Fruit fly (Drosophila melanogaster) whole organism, embryonic: Measurements from ENCODE around the gene CG43707.
A peak's percentile ranks its signal among the peaks of the same experiment; 100 is the strongest.

ENCODE experiments used
- Atf6 ChIP-seq: fragments of 200-800 bp; sonication (Bioruptor generic); IDR thresholded peaks from 2 replicates; pipeline ENCODE4 v1.3.6; 2022; ENCODE audit warnings: missing biosample characterization, missing genetic modification characterization
- CG10565 ChIP-seq: fragments of 200-800 bp; sonication (Bioruptor generic); optimal IDR thresholded peaks from 3 replicates; lab custom pipeline; 2016; ENCODE audit warnings: missing biosample characterization, mild to moderate bottlenecking, missing genetic modification characterization
- CG10654 ChIP-seq: fragments of 200-800 bp; sonication (Bioruptor generic); optimal IDR thresholded peaks from 2 replicates; lab custom pipeline; 2016; ENCODE audit warnings: missing biosample characterization, missing genetic modification characterization
- CG10979 ChIP-seq: fragments of 200-800 bp; sonication (Bioruptor generic); optimal IDR thresholded peaks from 2 replicates; lab custom pipeline; 2018; ENCODE audit warnings: missing biosample characterization, mild to moderate bottlenecking, missing genetic modification characterization, moderate library complexity
- CG11504 ChIP-seq: fragments of 200-800 bp; sonication (Bioruptor generic); optimal IDR thresholded peaks from 3 replicates; lab custom pipeline; 2019; ENCODE audit warnings: missing biosample characterization, mild to moderate bottlenecking, missing genetic modification characterization, moderate library complexity
- CG11560 ChIP-seq: fragments of 200-800 bp; sonication (Bioruptor generic); IDR thresholded peaks from 3 replicates; pipeline ENCODE4 v1.3.6; 2022; ENCODE audit warnings: missing biosample characterization, missing genetic modification characterization
- CG12219 ChIP-seq: fragments of 200-800 bp; sonication (Bioruptor generic); optimal IDR thresholded peaks from 3 replicates; lab custom pipeline; 2018; ENCODE audit warnings: missing biosample characterization, mild to moderate bottlenecking, missing genetic modification characterization
- CG12299 ChIP-seq: fragments of 200-800 bp; sonication (Bioruptor generic); optimal IDR thresholded peaks from 2 replicates; lab custom pipeline; 2018; ENCODE audit warnings: missing biosample characterization, mild to moderate bottlenecking, missing genetic modification characterization
- CG14050 ChIP-seq: fragments of 200-800 bp; sonication (Bioruptor generic); IDR thresholded peaks from 3 replicates; pipeline ENCODE4 v1.3.6; 2022; ENCODE audit warnings: missing biosample characterization, missing genetic modification characterization
- CG15269 ChIP-seq: fragments of 200-800 bp; sonication (Bioruptor generic); optimal IDR thresholded peaks from 2 replicates; lab custom pipeline; 2018; ENCODE audit warnings: missing biosample characterization, mild to moderate bottlenecking, missing genetic modification characterization, moderate library complexity
- CG15514 ChIP-seq: fragments of 200-800 bp; sonication (Bioruptor generic); optimal IDR thresholded peaks from 3 replicates; lab custom pipeline; 2017; ENCODE audit warnings: missing biosample characterization, missing genetic modification characterization, mild to moderate bottlenecking, moderate library complexity, missing genetic modification reagents
- CG17359 ChIP-seq: fragments of 200-800 bp; sonication (Bioruptor generic); optimal IDR thresholded peaks from 3 replicates; lab custom pipeline; 2018; ENCODE audit warnings: missing biosample characterization, mild to moderate bottlenecking, missing genetic modification characterization, moderate library complexity
- CG17802 ChIP-seq: fragments of 200-800 bp; sonication (Bioruptor generic); optimal IDR thresholded peaks from 2 replicates; lab custom pipeline; 2018; ENCODE audit warnings: missing biosample characterization, mild to moderate bottlenecking, missing genetic modification characterization, moderate library complexity
- CG31224 ChIP-seq: fragments of 200-800 bp; sonication (Bioruptor generic); IDR thresholded peaks from 2 replicates; pipeline ENCODE4 v1.3.6; 2022; ENCODE audit warnings: missing biosample characterization, missing genetic modification characterization
- CG4328 ChIP-seq: fragments of 200-800 bp; sonication (Bioruptor generic); optimal IDR thresholded peaks from 3 replicates; lab custom pipeline; 2017; ENCODE audit warnings: missing biosample characterization, missing genetic modification reagents, missing genetic modification characterization
- CG4707 ChIP-seq: fragments of 200-800 bp; sonication (Bioruptor generic); optimal IDR thresholded peaks from 2 replicates; lab custom pipeline; 2018; ENCODE audit warnings: missing biosample characterization, mild to moderate bottlenecking, missing genetic modification characterization, moderate library complexity
- CG6689 ChIP-seq: fragments of 200-800 bp; sonication (Bioruptor generic); IDR thresholded peaks from 2 replicates; pipeline ENCODE4 v1.3.6; 2022; ENCODE audit warnings: missing biosample characterization, missing genetic modification characterization
- Deaf1 ChIP-seq: fragments of 200-800 bp; optimal IDR thresholded peaks from 3 replicates; lab custom pipeline; 2019; ENCODE audit warnings: missing biosample characterization, mild to moderate bottlenecking, missing genetic modification characterization, moderate library complexity
- E2f2 ChIP-seq: fragments of 200-800 bp; sonication (Bioruptor generic); IDR thresholded peaks from 2 replicates; pipeline ENCODE4 v1.3.6; 2022; ENCODE audit warnings: missing biosample characterization, missing genetic modification characterization
- ERR ChIP-seq: fragments of 200-800 bp; sonication (Bioruptor generic); optimal IDR thresholded peaks from 2 replicates; lab custom pipeline; 2016; ENCODE audit warnings: missing biosample characterization, missing genetic modification characterization
- Eip74EF ChIP-seq, 2 experiments: fragments of 200-800 bp in 1 of 2; fragments of >200 bp in 1 of 2; sonication (Bioruptor generic) in 1 of 2; optimal IDR thresholded peaks; 2 replicates each; lab custom pipeline; 2017 to 2019; ENCODE audit warnings: missing biosample characterization in 2 of 2, missing genetic modification characterization in 2 of 2, mild to moderate bottlenecking in 1 of 2, moderate library complexity in 1 of 2
- HmgD ChIP-seq: fragments of 200-800 bp; sonication (Bioruptor generic); optimal IDR thresholded peaks from 3 replicates; lab custom pipeline; 2016; ENCODE audit warnings: missing biosample characterization, missing genetic modification characterization
- HmgZ ChIP-seq: fragments of 200-800 bp; sonication (Bioruptor generic); optimal IDR thresholded peaks from 2 replicates; lab custom pipeline; 2018; ENCODE audit warnings: missing biosample characterization, mild to moderate bottlenecking, missing genetic modification characterization
- Lim3 ChIP-seq: fragments of 200-800 bp; sonication (Bioruptor generic); IDR thresholded peaks from 2 replicates; pipeline ENCODE4 v1.3.6; 2022; ENCODE audit warnings: missing biosample characterization, missing genetic modification characterization
- Lpt ChIP-seq: fragments of >200 bp; optimal IDR thresholded peaks from 2 replicates; lab custom pipeline; 2018; ENCODE audit warnings: missing biosample characterization, missing genetic modification characterization
- Myb ChIP-seq: fragments of 200-800 bp; sonication (Bioruptor generic); optimal IDR thresholded peaks from 2 replicates; lab custom pipeline; 2016; ENCODE audit warnings: missing biosample characterization, missing genetic modification characterization
- NK7.1 ChIP-seq: fragments of 200-800 bp; sonication (Bioruptor generic); optimal IDR thresholded peaks from 3 replicates; lab custom pipeline; 2016; ENCODE audit warnings: missing biosample characterization, missing genetic modification characterization
- Oli ChIP-seq: fragments of 200-800 bp; sonication (Bioruptor generic); optimal IDR thresholded peaks from 2 replicates; lab custom pipeline; 2018; ENCODE audit warnings: missing biosample characterization, mild to moderate bottlenecking, missing genetic modification characterization, moderate library complexity
- Opbp ChIP-seq: fragments of 200-800 bp; sonication (Bioruptor generic); IDR thresholded peaks from 3 replicates; pipeline ENCODE4 v1.3.6; 2022; ENCODE audit warnings: missing biosample characterization, missing genetic modification characterization; ENCODE audit not compliant: partially characterized antibody
- Poxn ChIP-seq: fragments of 200-800 bp; sonication (Bioruptor generic); IDR thresholded peaks from 2 replicates; pipeline ENCODE4 v1.3.6; 2022; ENCODE audit warnings: missing biosample characterization, missing genetic modification characterization
- Rfx ChIP-seq: fragments of 200-800 bp; sonication (Bioruptor generic); IDR thresholded peaks from 2 replicates; pipeline ENCODE4 v1.3.6; 2022; ENCODE audit warnings: missing biosample characterization, missing genetic modification characterization
- Side ChIP-seq: fragments of 200-800 bp; sonication (Bioruptor generic); optimal IDR thresholded peaks from 2 replicates; lab custom pipeline; 2016; ENCODE audit warnings: missing biosample characterization, missing genetic modification characterization
- Stat92E ChIP-seq, 3 experiments: fragments of >200 bp in 2 of 3; fragments of 200-800 bp in 1 of 3; sonication (Bioruptor generic) in 1 of 3; optimal IDR thresholded peaks; 2 replicates each; lab custom pipeline; 2017 to 2019; ENCODE audit warnings: missing biosample characterization in 3 of 3, missing genetic modification characterization in 3 of 3, mild to moderate bottlenecking in 1 of 3, moderate library complexity in 1 of 3
- Usf ChIP-seq: fragments of 200-800 bp; sonication (Bioruptor generic); optimal IDR thresholded peaks from 2 replicates; lab custom pipeline; 2017; ENCODE audit warnings: missing genotype, missing biosample characterization, missing genetic modification characterization
- ap ChIP-seq: fragments of 200-800 bp; sonication (Bioruptor generic); IDR thresholded peaks from 2 replicates; pipeline ENCODE4 v1.3.6; 2022; ENCODE audit warnings: missing biosample characterization, missing genetic modification characterization
- bowl ChIP-seq: fragments of 200-800 bp; sonication (Bioruptor generic); IDR thresholded peaks from 2 replicates; pipeline ENCODE4 v1.3.6; 2022; ENCODE audit warnings: missing biosample characterization, missing genetic modification characterization
- bsh ChIP-seq, 2 experiments: fragments of 200-800 bp; sonication (Bioruptor generic); optimal IDR thresholded peaks; 2 replicates each; lab custom pipeline; 2017 to 2018; ENCODE audit warnings: mild to moderate bottlenecking in 2 of 2, missing biosample characterization in 2 of 2, missing genetic modification characterization in 2 of 2, moderate library complexity in 1 of 2
- crc ChIP-seq: fragments of 200-800 bp; sonication (Bioruptor generic); optimal IDR thresholded peaks from 2 replicates; lab custom pipeline; 2016; ENCODE audit warnings: missing biosample characterization, missing genetic modification characterization
- crp ChIP-seq, 2 experiments: fragments of 200-800 bp; sonication (Bioruptor generic); optimal IDR thresholded peaks; 2 replicates in 1 of 2; 3 replicates in 1 of 2; lab custom pipeline; 2017; ENCODE audit warnings: missing biosample characterization in 2 of 2, missing genetic modification characterization in 2 of 2, mild to moderate bottlenecking in 1 of 2, moderate library complexity in 1 of 2
- fru ChIP-seq: fragments of >200 bp; optimal IDR thresholded peaks from 2 replicates; lab custom pipeline; 2017
- mld ChIP-seq: fragments of 200-800 bp; sonication (Bioruptor generic); IDR thresholded peaks from 3 replicates; pipeline ENCODE4 v1.3.6; 2022; ENCODE audit warnings: missing biosample characterization, missing genetic modification characterization; ENCODE audit not compliant: partially characterized antibody
- pb ChIP-seq: fragments of 200-800 bp; sonication (Bioruptor generic); optimal IDR thresholded peaks from 3 replicates; lab custom pipeline; 2016; ENCODE audit warnings: missing biosample characterization, missing genetic modification characterization
- phol ChIP-seq: fragments of 200-800 bp; sonication (Bioruptor generic); optimal IDR thresholded peaks from 3 replicates; lab custom pipeline; 2018; ENCODE audit warnings: missing biosample characterization, mild to moderate bottlenecking, missing genetic modification characterization, moderate library complexity
- pum ChIP-seq: fragments of 200-800 bp; sonication (Bioruptor generic); optimal IDR thresholded peaks from 2 replicates; lab custom pipeline; 2016; ENCODE audit warnings: missing biosample characterization, missing genetic modification characterization
- ro ChIP-seq: fragments of 200-800 bp; sonication (Bioruptor generic); IDR thresholded peaks from 2 replicates; pipeline ENCODE4 v1.3.6; 2022; ENCODE audit warnings: missing biosample characterization, missing genetic modification characterization
- sim ChIP-seq: fragments of 200-800 bp; sonication (Bioruptor generic); IDR thresholded peaks from 2 replicates; pipeline ENCODE4 v1.3.6; 2022; ENCODE audit warnings: missing biosample characterization, missing genetic modification characterization
- sna ChIP-seq: fragments of 200-800 bp; sonication (Bioruptor generic); IDR thresholded peaks from 2 replicates; pipeline ENCODE4 v1.3.6; 2022; ENCODE audit warnings: missing biosample characterization, missing genetic modification characterization; ENCODE audit not compliant: partially characterized antibody
- stwl ChIP-seq: fragments of 200-800 bp; sonication (Bioruptor generic); optimal IDR thresholded peaks from 3 replicates; lab custom pipeline; 2018; ENCODE audit warnings: missing biosample characterization, mild to moderate bottlenecking, missing genetic modification characterization, moderate library complexity
- sug ChIP-seq: fragments of 200-800 bp; optimal IDR thresholded peaks from 2 replicates; lab custom pipeline; 2019; ENCODE audit warnings: missing biosample characterization, mild to moderate bottlenecking, missing genetic modification characterization, moderate library complexity
- trem ChIP-seq: fragments of 200-800 bp; optimal IDR thresholded peaks from 3 replicates; lab custom pipeline; 2019; ENCODE audit warnings: missing biosample characterization, mild to moderate bottlenecking, missing genetic modification characterization, moderate library complexity

The CG43707 gene

dm6 chr2L:3786246-3786645 lies 29.2 kb downstream of the CG43707 start (continued):
- TF ChIP-seq CG17802 (tag; lab: Kevin White, UChicago), result peak; percentile 14
- no peak for TF ChIP-seq Poxn (GFP tag; lab: Robert Waterston, UW)
- TF ChIP-seq CG11504 (tag; lab: Kevin White, UChicago), result peak; percentile 64
- TF ChIP-seq CG10565 (GFP tag; lab: Kevin White, UChicago), result no peak
- TF ChIP-seq Atf6 (GFP tag; lab: Robert Waterston, UW), result peak; percentile 39; the same call in 1 of the 2 replicates
- TF ChIP-seq CG31224 (GFP tag; lab: Robert Waterston, UW), result no peak
- TF ChIP-seq pb (GFP tag; lab: Kevin White, UChicago), result peak; percentile 20
- peak; percentile 71 for TF ChIP-seq CG17359 (tag; lab: Kevin White, UChicago)
- TF ChIP-seq sim, result peak; percentile 56; the same call in 1 of the 2 replicates
- no peak for TF ChIP-seq mld (GFP tag; lab: Robert Waterston, UW)
- TF ChIP-seq Myb (GFP tag; lab: Kevin White, UChicago), result peak; percentile 57
- TF ChIP-seq Opbp (GFP tag; lab: Robert Waterston, UW), result peak; percentile 30; the same call in 1 of the 3 replicates
- TF ChIP-seq CG10979 (tag; lab: Kevin White, UChicago), result peak; percentile 40
- peak; percentile 32 for TF ChIP-seq Side (GFP tag; lab: Kevin White, UChicago)
- no peak for TF ChIP-seq ERR
- TF ChIP-seq Stat92E (GFP tag; optimal IDR thresholded peaks at IDR 0.05; lab: Kevin White, UChicago), result no peak
- peak; percentile 23 for TF ChIP-seq CG4328 (GFP tag; lab: Kevin White, UChicago)
- peak; percentile 76 for TF ChIP-seq HmgD
- TF ChIP-seq fru (lab: Kevin White, UChicago), result no peak
- TF ChIP-seq bsh (GFP tag; optimal IDR thresholded peaks at IDR 0.05; lab: Kevin White, UChicago), result peak in 1 of 2 experiments; percentile 78
- peak; percentile 41; the same call in 2 of the 3 replicates for TF ChIP-seq CG14050 (GFP tag; lab: Robert Waterston, UW)
- peak; percentile 59 for TF ChIP-seq sug
- TF ChIP-seq CG11560 (tag; lab: Robert Waterston, UW), result peak; percentile 49; the same call in 2 of the 3 replicates
- peak; percentile 93 for TF ChIP-seq E2f2 (GFP tag; lab: Robert Waterston, UW)
- TF ChIP-seq NK7.1, result peak; percentile 10
- peak; percentile 19 for TF ChIP-seq CG12299
- no peak for TF ChIP-seq Lim3 (GFP tag; lab: Robert Waterston, UW)
- TF ChIP-seq CG6689 (GFP tag; lab: Robert Waterston, UW), result peak; percentile 76
- TF ChIP-seq Lpt, result no peak
- peak; percentile 50 for TF ChIP-seq Usf (GFP tag; lab: Kevin White, UChicago)
- TF ChIP-seq CG15269, result peak; percentile 73
- no peak for TF ChIP-seq Deaf1 (tag; lab: Kevin White, UChicago)
- peak; percentile 34 for TF ChIP-seq CG10654 (GFP tag; lab: Kevin White, UChicago)
- peak; percentile 55 for TF ChIP-seq CG12219
- TF ChIP-seq bowl, result peak; percentile 79
- peak in 1 of 2 experiments; percentile 6 for TF ChIP-seq crp (GFP tag; optimal IDR thresholded peaks at IDR 0.05; lab: Kevin White, UChicago)
- TF ChIP-seq pum (GFP tag; lab: Kevin White, UChicago), result peak; percentile 62
- TF ChIP-seq Rfx (GFP tag; lab: Robert Waterston, UW), result peak; percentile 94
- TF ChIP-seq sna, result no peak
- peak; percentile 68 for TF ChIP-seq ap (GFP tag; lab: Robert Waterston, UW)
- TF ChIP-seq trem (tag; lab: Kevin White, UChicago), result peak; percentile 31
- peak; percentile 24 for TF ChIP-seq HmgZ
- no peak for TF ChIP-seq crc
- peak; percentile 73 for TF ChIP-seq ro
- TF ChIP-seq phol (tag; lab: Kevin White, UChicago), result peak; percentile 44
- no peak for TF ChIP-seq Eip74EF (GFP tag; optimal IDR thresholded peaks at IDR 0.05; lab: Kevin White, UChicago)
- peak; percentile 73 for TF ChIP-seq Oli (tag; lab: Kevin White, UChicago)
- peak; percentile 63 for TF ChIP-seq CG4707
- TF ChIP-seq stwl, result peak; percentile 45
- peak; percentile 0 for TF ChIP-seq CG15514 (GFP tag; lab: Kevin White, UChicago)
